Worm (Caenorhabditis elegans) whole organism, late embryonic: ENCODE results near the gene B0303.14.

ENCODE experiments used
- K02D7.2 ChIP-seq: sonication (generic microtip); optimal IDR thresholded peaks from 2 replicates; lab custom pipeline; 2017; ENCODE audit warnings: mild to moderate bottlenecking, missing genetic modification characterization, missing compliant biosample characterization
- K09A11.1 ChIP-seq: sonication (generic microtip); optimal IDR thresholded peaks from 2 replicates; lab custom pipeline; 2017; ENCODE audit warnings: antibody characterized with exemption, mild to moderate bottlenecking, missing genetic modification characterization, missing compliant biosample characterization; ENCODE audit not compliant: insufficient read depth
- ama-1 ChIP-seq: fragments of 150-350 bp; optimal IDR thresholded peaks from 2 replicates; lab custom pipeline; 2014
- ceh-14 ChIP-seq: sonication (generic microtip); optimal IDR thresholded peaks from 2 replicates; lab custom pipeline; 2016; ENCODE audit warnings: missing genotype, missing genetic modification characterization, missing compliant biosample characterization
- ceh-18 ChIP-seq: sonication (generic microtip); optimal IDR thresholded peaks from 2 replicates; lab custom pipeline; 2016; ENCODE audit warnings: missing genetic modification characterization, missing compliant biosample characterization
- ceh-19 ChIP-seq: fragments of 200-800 bp; sonication (Bioruptor generic); optimal IDR thresholded peaks from 2 replicates; lab custom pipeline; 2018; ENCODE audit warnings: mild to moderate bottlenecking, missing genetic modification characterization, missing compliant biosample characterization
- ceh-2 ChIP-seq: sonication (generic microtip); optimal IDR thresholded peaks from 2 replicates; lab custom pipeline; 2016; ENCODE audit warnings: missing genotype, missing genetic modification characterization, missing compliant biosample characterization
- ceh-22 ChIP-seq: sonication (generic microtip); optimal IDR thresholded peaks from 2 replicates; lab custom pipeline; 2017; ENCODE audit warnings: missing biosample characterization, missing genetic modification characterization
- ceh-30 ChIP-seq: fragments of 150-350 bp; optimal IDR thresholded peaks from 2 replicates; lab custom pipeline; 2014; ENCODE audit warnings: missing biosample characterization, missing genetic modification characterization
- ceh-31 ChIP-seq: sonication (generic microtip); optimal IDR thresholded peaks from 2 replicates; lab custom pipeline; 2016; ENCODE audit warnings: missing genetic modification characterization, missing compliant biosample characterization
- ceh-34 ChIP-seq: sonication (generic microtip); optimal IDR thresholded peaks from 2 replicates; lab custom pipeline; 2016; ENCODE audit warnings: mild to moderate bottlenecking, missing genetic modification characterization, missing compliant biosample characterization
- ceh-6 ChIP-seq: fragments of 200-800 bp; sonication (Bioruptor generic); optimal IDR thresholded peaks from 2 replicates; lab custom pipeline; 2018; ENCODE audit warnings: mild to moderate bottlenecking, missing genetic modification characterization, missing compliant biosample characterization
- che-1 ChIP-seq: sonication (generic microtip); optimal IDR thresholded peaks from 2 replicates; lab custom pipeline; 2016; ENCODE audit warnings: mild to moderate bottlenecking, missing genetic modification characterization, missing compliant biosample characterization
- dve-1 ChIP-seq: sonication (generic microtip); optimal IDR thresholded peaks from 2 replicates; lab custom pipeline; 2017; ENCODE audit warnings: antibody characterized with exemption, mild to moderate bottlenecking, missing genetic modification characterization, missing compliant biosample characterization
- elt-2 ChIP-seq: sonication (generic microtip); optimal IDR thresholded peaks from 2 replicates; lab custom pipeline; 2016; ENCODE audit warnings: missing genetic modification reagents, missing genetic modification characterization, missing compliant biosample characterization
- elt-4 ChIP-seq: sonication (generic microtip); optimal IDR thresholded peaks from 2 replicates; lab custom pipeline; 2016; ENCODE audit warnings: missing genetic modification characterization, missing compliant biosample characterization
- ets-4 ChIP-seq: sonication (generic microtip); optimal IDR thresholded peaks from 2 replicates; lab custom pipeline; 2016; ENCODE audit warnings: missing genetic modification characterization, missing compliant biosample characterization
- eyg-1 ChIP-seq: sonication (generic microtip); optimal IDR thresholded peaks from 2 replicates; lab custom pipeline; 2016; ENCODE audit warnings: missing genotype, missing genetic modification characterization, missing compliant biosample characterization
- fkh-10 ChIP-seq: fragments of 150-350 bp; optimal IDR thresholded peaks from 2 replicates; lab custom pipeline; 2014; ENCODE audit warnings: missing biosample characterization, missing genetic modification reagents, missing genetic modification characterization
- lim-6 ChIP-seq: sonication (generic microtip); optimal IDR thresholded peaks from 2 replicates; lab custom pipeline; 2016; ENCODE audit warnings: missing genetic modification characterization, missing compliant biosample characterization
- lin-11 ChIP-seq: fragments of 200-800 bp; sonication (Bioruptor generic); optimal IDR thresholded peaks from 2 replicates; lab custom pipeline; 2018; ENCODE audit warnings: mild to moderate bottlenecking, missing genetic modification characterization, missing compliant biosample characterization
- madf-2 ChIP-seq: sonication (generic microtip); optimal IDR thresholded peaks from 2 replicates; lab custom pipeline; 2017; ENCODE audit warnings: missing genetic modification characterization, missing compliant biosample characterization
- mec-3 ChIP-seq: sonication (generic microtip); optimal IDR thresholded peaks from 2 replicates; lab custom pipeline; 2016; ENCODE audit warnings: borderline replicate concordance, missing genetic modification characterization, missing compliant biosample characterization
- nhr-232 ChIP-seq: sonication (generic microtip); optimal IDR thresholded peaks from 2 replicates; lab custom pipeline; 2016; ENCODE audit warnings: missing genetic modification characterization, missing compliant biosample characterization
- odd-2 ChIP-seq: sonication (generic microtip); optimal IDR thresholded peaks from 2 replicates; lab custom pipeline; 2017; ENCODE audit warnings: antibody characterized with exemption, mild to moderate bottlenecking, missing genetic modification characterization, missing compliant biosample characterization
- pros-1 ChIP-seq: fragments of 150-350 bp; optimal IDR thresholded peaks from 2 replicates; lab custom pipeline; 2014; ENCODE audit warnings: missing biosample characterization, missing genetic modification reagents, missing genetic modification characterization
- rnt-1 ChIP-seq: sonication (generic microtip); optimal IDR thresholded peaks from 2 replicates; lab custom pipeline; 2016; ENCODE audit warnings: missing genetic modification characterization, missing compliant biosample characterization
- sox-4 ChIP-seq: sonication (generic microtip); optimal IDR thresholded peaks from 2 replicates; lab custom pipeline; 2017; ENCODE audit warnings: mild to moderate bottlenecking, missing genetic modification characterization, inconsistent platforms, missing compliant biosample characterization
- syd-9 ChIP-seq: sonication (generic microtip); optimal IDR thresholded peaks from 2 replicates; lab custom pipeline; 2016; ENCODE audit warnings: mild to moderate bottlenecking, missing genetic modification characterization, moderate library complexity, missing compliant biosample characterization
- ttx-3 ChIP-seq: sonication (generic microtip); optimal IDR thresholded peaks from 2 replicates; lab custom pipeline; 2016; ENCODE audit warnings: missing genetic modification reagents, missing genetic modification characterization, missing compliant biosample characterization
- unc-3 ChIP-seq, 2 experiments: fragments of 200-800 bp in 1 of 2; sonication (Bioruptor generic) in 1 of 2; sonication (generic microtip) in 1 of 2; conservative IDR thresholded peaks in 1 of 2; optimal IDR thresholded peaks in 1 of 2; 2 replicates each; pipeline versions ENCODE4 v1.3.6 to Lab custom; 2016 to 2022; ENCODE audit warnings: missing compliant biosample characterization in 2 of 2, missing genetic modification characterization in 2 of 2, missing genetic modification reagents in 1 of 2
- unc-42 ChIP-seq: sonication (generic microtip); optimal IDR thresholded peaks from 2 replicates; lab custom pipeline; 2016; ENCODE audit warnings: missing genotype, missing genetic modification characterization, missing compliant biosample characterization
- unc-55 ChIP-seq: sonication (generic microtip); optimal IDR thresholded peaks from 2 replicates; lab custom pipeline; 2017; ENCODE audit warnings: missing biosample characterization, missing genetic modification reagents, missing genetic modification characterization
- zip-5 ChIP-seq: sonication (generic microtip); optimal IDR thresholded peaks from 2 replicates; lab custom pipeline; 2016; ENCODE audit warnings: missing genetic modification characterization, missing compliant biosample characterization

The B0303.14 gene

ce11 chrIII:8739786-8740185 is 23.8 kb upstream of the B0303.14 start:
- TF ChIP-seq ceh-31 (tag; lab: Kevin White, UChicago), result no peak
- TF ChIP-seq lin-11 (tag; lab: Kevin White, UChicago), result no peak
- TF ChIP-seq madf-2 (tag; lab: Kevin White, UChicago), result no peak
- TF ChIP-seq fkh-10 (GFP tag; lab: Kevin White, UChicago), result no peak
- TF ChIP-seq zip-5 (tag; lab: Kevin White, UChicago), result no peak
- TF ChIP-seq K02D7.2, result no peak
- TF ChIP-seq, all 69 proteins: peak for 0

ce11 chrIII:8739126-8739525 is 23.1 kb upstream of the B0303.14 start:
- TF ChIP-seq elt-2 (tag; lab: Kevin White, UChicago) (peak; percentile 17), K02D7.2 (no peak)

ce11 chrIII:8738289-8738688 is 22.3 kb upstream of the B0303.14 start:
- TF ChIP-seq ceh-30 (no peak), unc-3 (GFP tag; conservative IDR thresholded peaks at IDR 0.05; lab: Robert Waterston, UW) (no peak), unc-3 (tag; optimal IDR thresholded peaks at IDR 0.05; lab: Kevin White, UChicago) (no peak), unc-42 (tag; lab: Kevin White, UChicago) (no peak), mec-3 (tag; lab: Kevin White, UChicago) (no peak), fkh-10 (GFP tag; lab: Kevin White, UChicago) (no peak), ceh-22 (tag; lab: Kevin White, UChicago) (no peak), pros-1 (tag; lab: Kevin White, UChicago) (no peak), sox-4 (tag; lab: Kevin White, UChicago) (no peak), lim-6 (tag; lab: Kevin White, UChicago) (no peak), ceh-14 (tag; lab: Kevin White, UChicago) (no peak)

- peak; percentile 87 for TF ChIP-seq unc-42 (tag; lab: Kevin White, UChicago)
- TF ChIP-seq rnt-1 (tag; lab: Kevin White, UChicago), result no peak
Observed at ce11 chrIII:8737391-8737790, 21.4 kb upstream of the B0303.14 start.

ce11 chrIII:8734327-8734885 is 18.4 kb upstream of the B0303.14 start:
- TF ChIP-seq ceh-34 (peak; percentile 15), ceh-18 (tag; lab: Kevin White, UChicago) (peak; percentile 72), lim-6 (tag; lab: Kevin White, UChicago) (no peak), ama-1 (lab: Kevin White, UChicago) (no peak), ceh-31 (tag; lab: Kevin White, UChicago) (peak; percentile 2), unc-55 (GFP tag; lab: Kevin White, UChicago) (peak; percentile 2)

ce11 chrIII:8733667-8734066 is 17.7 kb upstream of the B0303.14 start:
- peak; percentile 78 for TF ChIP-seq elt-2 (tag; lab: Kevin White, UChicago)
- TF ChIP-seq ama-1 (lab: Kevin White, UChicago), result no peak
- no peak for TF ChIP-seq eyg-1 (tag; lab: Kevin White, UChicago)

ce11 chrIII:8733237-8733636 is 17.3 kb upstream of the B0303.14 start:
- TF ChIP-seq ets-4 (tag; lab: Kevin White, UChicago), result no peak
- no peak for TF ChIP-seq zip-5 (tag; lab: Kevin White, UChicago)
- TF ChIP-seq pros-1 (tag; lab: Kevin White, UChicago), result no peak
- TF ChIP-seq odd-2 (tag; lab: Kevin White, UChicago), result no peak
- no peak for TF ChIP-seq ceh-19 (GFP tag; lab: Kevin White, UChicago)
- no peak for TF ChIP-seq ceh-6
- TF ChIP-seq madf-2 (tag; lab: Kevin White, UChicago), result no peak
- TF ChIP-seq syd-9 (tag; lab: Kevin White, UChicago), result no peak
- no peak for TF ChIP-seq ttx-3 (tag; lab: Kevin White, UChicago)
- TF ChIP-seq dve-1 (tag; lab: Kevin White, UChicago), result no peak
- no peak for TF ChIP-seq nhr-232 (tag; lab: Kevin White, UChicago)
- no peak for TF ChIP-seq K09A11.1 (tag; lab: Kevin White, UChicago)
- no peak for TF ChIP-seq rnt-1 (tag; lab: Kevin White, UChicago)
- no peak for TF ChIP-seq che-1 (tag; lab: Kevin White, UChicago)
- TF ChIP-seq ama-1 (lab: Kevin White, UChicago), result no peak
- TF ChIP-seq elt-4 (tag; lab: Kevin White, UChicago), result no peak
- no peak for TF ChIP-seq ceh-2 (tag; lab: Kevin White, UChicago)
